Worm (Caenorhabditis elegans) whole organism, young adult: ENCODE data around the gene srg-34.

Source experiments
- B0035.1 ChIP-seq: sonication (generic microtip); optimal IDR thresholded peaks from 2 replicates; lab custom pipeline; 2016; ENCODE audit warnings: missing genetic modification characterization, mild to moderate bottlenecking, missing compliant biosample characterization, missing genotype, missing genetic modification reagents
- C17E4.6 ChIP-seq: fragments of 200-800 bp; sonication (Bioruptor generic); IDR thresholded peaks from 2 replicates; pipeline ENCODE4 v1.3.6; 2022; ENCODE audit warnings: missing genetic modification reagents, missing genetic modification characterization, missing compliant biosample characterization
- F10E7.11 ChIP-seq: sonication (generic microtip); optimal IDR thresholded peaks from 2 replicates; lab custom pipeline; 2017; ENCODE audit warnings: mild to moderate bottlenecking, missing genetic modification characterization, moderate library complexity, missing compliant biosample characterization
- F49E8.2 ChIP-seq: sonication (generic microtip); optimal IDR thresholded peaks from 3 replicates; lab custom pipeline; 2017; ENCODE audit warnings: missing genetic modification characterization, mild to moderate bottlenecking, missing compliant biosample characterization, antibody characterized with exemption, moderate library complexity; ENCODE audit not compliant: insufficient read depth
- F57C9.4 ChIP-seq: sonication (generic microtip); optimal IDR thresholded peaks from 2 replicates; lab custom pipeline; 2017; ENCODE audit warnings: mild to moderate bottlenecking, missing genetic modification characterization, missing compliant biosample characterization
- T26A5.8 ChIP-seq: sonication (generic microtip); optimal IDR thresholded peaks from 2 replicates; lab custom pipeline; 2016; ENCODE audit warnings: missing genetic modification characterization, missing compliant biosample characterization
- Y53F4B.3 ChIP-seq: fragments of 200-800 bp; sonication (Bioruptor generic); IDR thresholded peaks from 2 replicates; pipeline ENCODE4 v1.3.6; 2022; ENCODE audit warnings: missing genetic modification reagents, missing genetic modification characterization, missing compliant biosample characterization
- Y53G8AR.9 ChIP-seq: fragments of 200-800 bp; sonication (Bioruptor generic); conservative IDR thresholded peaks from 2 replicates; pipeline ENCODE4 v1.3.6; 2022; ENCODE audit warnings: missing genetic modification reagents, missing genetic modification characterization, missing compliant biosample characterization
- Y67H2A.10 ChIP-seq: fragments of 200-800 bp; sonication (Bioruptor generic); conservative IDR thresholded peaks from 2 replicates; pipeline ENCODE4 v1.3.6; 2022; ENCODE audit warnings: missing genetic modification reagents, missing genetic modification characterization, missing compliant biosample characterization
- ZK185.1 ChIP-seq: sonication (generic microtip); optimal IDR thresholded peaks from 2 replicates; lab custom pipeline; 2016; ENCODE audit warnings: mild to moderate bottlenecking, missing genetic modification characterization, missing compliant biosample characterization; ENCODE audit not compliant: poor library complexity, severe bottlenecking
- aptf-3 ChIP-seq: fragments of 200-800 bp; sonication (Bioruptor generic); IDR thresholded peaks from 2 replicates; pipeline ENCODE4 v1.3.6; 2022; ENCODE audit warnings: missing genetic modification characterization, missing compliant biosample characterization
- attf-6 ChIP-seq: fragments of 200-800 bp; sonication (Bioruptor generic); IDR thresholded peaks from 2 replicates; pipeline ENCODE4 v1.3.6; 2022; ENCODE audit warnings: missing genetic modification reagents, missing genetic modification characterization, missing compliant biosample characterization
- cebp-2 ChIP-seq: fragments of 200-800 bp; sonication (Bioruptor generic); IDR thresholded peaks from 2 replicates; pipeline ENCODE4 v1.3.6; 2022; ENCODE audit warnings: missing genetic modification characterization, missing compliant biosample characterization
- ceh-100 ChIP-seq: fragments of 200-800 bp; sonication (Bioruptor generic); IDR thresholded peaks from 2 replicates; pipeline ENCODE4 v1.3.6; 2022; ENCODE audit warnings: missing genetic modification reagents, missing genetic modification characterization, missing compliant biosample characterization
- ceh-91 ChIP-seq: fragments of 200-800 bp; sonication (Bioruptor generic); IDR thresholded peaks from 2 replicates; pipeline ENCODE4 v1.3.6; 2022; ENCODE audit warnings: missing genetic modification reagents, missing genetic modification characterization, missing compliant biosample characterization
- chd-7 ChIP-seq: sonication (generic microtip); optimal IDR thresholded peaks from 2 replicates; lab custom pipeline; 2016; ENCODE audit warnings: mild to moderate bottlenecking, missing genetic modification characterization, moderate library complexity, missing compliant biosample characterization
- ekl-4 ChIP-seq: fragments of 200-800 bp; sonication (Bioruptor generic); IDR thresholded peaks from 2 replicates; pipeline ENCODE4 v1.3.6; 2022; ENCODE audit warnings: missing genetic modification reagents, missing genetic modification characterization, missing compliant biosample characterization
- hlh-26 ChIP-seq: fragments of 200-800 bp; sonication (Bioruptor generic); conservative IDR thresholded peaks from 2 replicates; pipeline ENCODE4 v1.3.6; 2022; ENCODE audit warnings: missing genetic modification reagents, missing genetic modification characterization, missing compliant biosample characterization
- let-607 ChIP-seq, 2 experiments: fragments of 200-800 bp in 1 of 2; sonication (Bioruptor generic) in 1 of 2; sonication (generic microtip) in 1 of 2; optimal IDR thresholded peaks; 2 replicates each; lab custom pipeline; 2016 to 2018; ENCODE audit warnings: mild to moderate bottlenecking in 2 of 2, missing compliant biosample characterization in 2 of 2, missing genetic modification characterization in 2 of 2, moderate library complexity in 2 of 2, missing genotype in 1 of 2
- lin-26 ChIP-seq: fragments of 200-800 bp; sonication (Bioruptor generic); IDR thresholded peaks from 2 replicates; pipeline ENCODE4 v1.3.6; 2022; ENCODE audit warnings: missing genetic modification reagents, missing genetic modification characterization, missing compliant biosample characterization
- lin-35 ChIP-seq, 3 experiments: fragments of 150-350 bp in 2 of 3; sonication (generic microtip) in 1 of 3; optimal IDR thresholded peaks; 2 replicates each; lab custom pipeline; 2014 to 2018; ENCODE audit warnings: missing biosample characterization in 3 of 3, missing genetic modification characterization in 3 of 3, missing genetic modification reagents in 3 of 3
- madf-3 ChIP-seq: fragments of 200-800 bp; sonication (Bioruptor generic); IDR thresholded peaks from 2 replicates; pipeline ENCODE4 v1.3.6; 2022; ENCODE audit warnings: missing genetic modification reagents, missing genetic modification characterization, missing compliant biosample characterization
- mes-4 ChIP-seq: sonication (generic microtip); optimal IDR thresholded peaks from 2 replicates; lab custom pipeline; 2016; ENCODE audit warnings: missing genotype, missing genetic modification characterization, missing compliant biosample characterization
- nhr-179 ChIP-seq: sonication (generic microtip); optimal IDR thresholded peaks from 2 replicates; lab custom pipeline; 2016; ENCODE audit warnings: mild to moderate bottlenecking, missing genetic modification characterization, missing compliant biosample characterization
- pha-4 ChIP-seq: fragments of 150-350 bp; sonication (generic microtip); optimal IDR thresholded peaks from 2 replicates; lab custom pipeline; 2014; ENCODE audit warnings: missing biosample characterization, missing genetic modification reagents, missing genetic modification characterization
- rcor-1 ChIP-seq: fragments of 200-800 bp; sonication (Bioruptor generic); IDR thresholded peaks from 2 replicates; pipeline ENCODE4 v1.3.6; 2022; ENCODE audit warnings: missing genetic modification reagents, missing genetic modification characterization, missing compliant biosample characterization
- rec-8 ChIP-seq, 2 experiments: sonication (generic microtip); optimal IDR thresholded peaks; 2 replicates each; lab custom pipeline; 2016; ENCODE audit warnings: mild to moderate bottlenecking in 2 of 2, missing genetic modification characterization in 2 of 2, missing genetic modification reagents in 2 of 2, missing genotype in 2 of 2, missing biosample characterization in 1 of 2, missing compliant biosample characterization in 1 of 2, moderate library complexity in 1 of 2
- repo-1 ChIP-seq: sonication (generic microtip); optimal IDR thresholded peaks from 2 replicates; lab custom pipeline; 2017; ENCODE audit warnings: mild to moderate bottlenecking, missing genetic modification characterization, missing compliant biosample characterization
- sdz-38 ChIP-seq: sonication (generic microtip); optimal IDR thresholded peaks from 2 replicates; lab custom pipeline; 2016; ENCODE audit warnings: missing genotype, missing genetic modification characterization, missing compliant biosample characterization
- snpc-1.3 ChIP-seq: sonication (generic microtip); optimal IDR thresholded peaks from 2 replicates; lab custom pipeline; 2017; ENCODE audit warnings: missing genetic modification characterization, mild to moderate bottlenecking, missing compliant biosample characterization, antibody characterized with exemption, moderate library complexity, missing genotype, missing genetic modification reagents; ENCODE audit not compliant: insufficient read depth
- snpc-4 ChIP-seq, 5 experiments: fragments of 150-350 bp in 1 of 5; sonication (generic microtip) in 4 of 5; optimal IDR thresholded peaks; 2 replicates each; lab custom pipeline; 2014 to 2018; ENCODE audit warnings: missing genetic modification characterization in 5 of 5, missing biosample characterization in 3 of 5, antibody characterized with exemption in 2 of 5, mild to moderate bottlenecking in 2 of 5, missing compliant biosample characterization in 2 of 5, missing genotype in 2 of 5, moderate library complexity in 2 of 5, missing genetic modification reagents in 1 of 5
- sptf-2 ChIP-seq: fragments of 200-800 bp; sonication (Bioruptor generic); optimal IDR thresholded peaks from 2 replicates; lab custom pipeline; 2018; ENCODE audit warnings: mild to moderate bottlenecking, missing genetic modification characterization, missing compliant biosample characterization
- tbx-9 ChIP-seq: sonication (generic microtip); optimal IDR thresholded peaks from 2 replicates; lab custom pipeline; 2016; ENCODE audit warnings: borderline replicate concordance, missing genetic modification characterization, inconsistent platforms, missing compliant biosample characterization
- ztf-22 ChIP-seq: fragments of 200-800 bp; sonication (Bioruptor generic); optimal IDR thresholded peaks from 2 replicates; lab custom pipeline; 2018; ENCODE audit warnings: mild to moderate bottlenecking, missing genetic modification characterization, moderate library complexity, missing compliant biosample characterization
- ztf-26 ChIP-seq: sonication (generic microtip); optimal IDR thresholded peaks from 2 replicates; lab custom pipeline; 2017; ENCODE audit warnings: missing genetic modification characterization, missing compliant biosample characterization

srg-34 gene

DNA sequence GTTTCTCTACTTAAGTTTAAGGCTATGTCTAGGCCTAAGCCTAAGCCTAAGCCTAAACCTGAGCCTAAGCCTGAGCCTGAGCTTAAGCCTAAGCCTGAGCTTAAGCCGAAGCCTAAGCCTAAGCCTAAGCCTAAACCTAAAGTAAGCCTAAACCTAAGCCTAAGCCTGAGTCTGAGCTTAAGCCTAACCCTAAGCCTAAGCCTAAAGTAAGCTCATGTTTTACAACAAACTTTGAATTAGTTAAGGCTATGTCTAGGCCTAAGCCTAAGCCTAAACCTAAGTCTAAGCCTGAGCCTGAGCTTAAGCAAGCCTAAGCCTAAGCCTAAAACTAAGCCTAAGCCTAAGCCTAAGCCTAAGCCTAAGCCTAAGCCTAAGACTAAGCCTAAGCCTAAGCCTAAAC, 935 bp upstream of the srg-34 start:
- TF ChIP-seq Y53F4B.3 (GFP tag; lab: Robert Waterston, UW) (no peak), ceh-100 (no peak), B0035.1 (no peak), C17E4.6 (GFP tag; lab: Robert Waterston, UW) (no peak), rec-8 (tag; optimal IDR thresholded peaks at IDR 0.05; lab: Kevin White, UChicago) (no peak), ekl-4 (GFP tag; lab: Robert Waterston, UW) (0 out of 2 replicates have a peak, but pooled peaks have one; percentile 16), T26A5.8 (tag; lab: Kevin White, UChicago) (no peak), Y67H2A.10 (no peak)

ce11 chrV:18560944-18561343, 3.7 kb downstream of the srg-34 start:
- TF ChIP-seq C17E4.6 (GFP tag; lab: Robert Waterston, UW) (no peak), Y67H2A.10 (no peak), sdz-38 (no peak), rcor-1 (GFP tag; lab: Robert Waterston, UW) (no peak), repo-1 (tag; lab: Kevin White, UChicago) (no peak), hlh-26 (no peak), attf-6 (GFP tag; lab: Robert Waterston, UW) (no peak), lin-35 (GFP tag; optimal IDR thresholded peaks at IDR 0.05; lab: Kevin White, UChicago) (no peak), ceh-91 (no peak), snpc-1.3 (tag; lab: Kevin White, UChicago) (no peak), mes-4 (tag; lab: Kevin White, UChicago) (no peak), let-607 (tag; optimal IDR thresholded peaks at IDR 0.05; lab: Kevin White, UChicago) (no peak), lin-26 (GFP tag; lab: Robert Waterston, UW) (no peak), F57C9.4 (tag; lab: Kevin White, UChicago) (no peak), chd-7 (no peak), cebp-2 (GFP tag; lab: Robert Waterston, UW) (no peak), snpc-4 (GFP tag; optimal IDR thresholded peaks at IDR 0.05; lab: Kevin White, UChicago) (no peak), snpc-4 (tag; optimal IDR thresholded peaks at IDR 0.05; lab: Kevin White, UChicago) (no peak)

DNA sequence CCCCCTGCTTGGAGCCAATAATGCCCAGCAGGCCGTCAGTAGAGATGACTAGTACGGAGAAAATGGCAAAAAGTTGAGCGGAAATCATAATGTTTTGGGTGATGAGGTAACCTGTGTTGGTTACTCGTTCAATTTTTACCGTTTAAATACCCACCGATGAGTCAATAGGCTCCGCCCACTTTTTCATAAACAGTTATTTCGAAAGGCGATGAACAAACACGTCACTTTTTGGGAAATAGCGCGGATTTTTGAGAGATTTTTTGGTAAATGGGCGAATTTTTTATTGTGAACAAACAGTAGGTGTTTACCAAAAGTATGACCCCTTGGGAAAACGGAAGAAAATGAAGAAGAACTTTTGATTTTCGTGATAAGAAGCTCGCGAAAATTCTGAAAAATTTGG, 4.5 kb downstream of the srg-34 start, which contains the start of gene ttr-26:
Gene ttr-26 (minus strand): TSS at position 101 of the 400 bp plus-strand sequence.
- TF ChIP-seq F10E7.11 (tag; lab: Kevin White, UChicago) (no peak), mes-4 (tag; lab: Kevin White, UChicago) (no peak), ZK185.1 (tag; lab: Kevin White, UChicago) (no peak), ztf-22 (GFP tag; lab: Kevin White, UChicago) (no peak), tbx-9 (tag; lab: Kevin White, UChicago) (no peak), aptf-3 (GFP tag; lab: Robert Waterston, UW) (no peak), pha-4 (no peak), attf-6 (GFP tag; lab: Robert Waterston, UW) (no peak), sptf-2 (GFP tag; lab: Kevin White, UChicago) (no peak), ztf-26 (tag; lab: Kevin White, UChicago) (no peak), Y53G8AR.9 (no peak), nhr-179 (tag; lab: Kevin White, UChicago) (no peak), F49E8.2 (tag; lab: Kevin White, UChicago) (no peak), madf-3 (GFP tag; lab: Robert Waterston, UW) (no peak)
